Fruit fly (Drosophila melanogaster) whole organism, embryonic: ENCODE data around the gene CG2059.

Experiments used
- ATbp ChIP-seq: fragments of 200-800 bp; sonication (Bioruptor generic); optimal IDR thresholded peaks from 2 replicates; lab custom pipeline; 2017; ENCODE audit warnings: missing biosample characterization, mild to moderate bottlenecking, missing genetic modification characterization, missing genetic modification reagents
- B-H1 ChIP-seq: fragments of 200-800 bp; sonication (Bioruptor generic); IDR thresholded peaks from 3 replicates; pipeline ENCODE4 v1.3.6; 2022; ENCODE audit warnings: missing biosample characterization, missing genetic modification characterization
- CG10565 ChIP-seq: fragments of 200-800 bp; sonication (Bioruptor generic); optimal IDR thresholded peaks from 3 replicates; lab custom pipeline; 2016; ENCODE audit warnings: missing biosample characterization, mild to moderate bottlenecking, missing genetic modification characterization
- CG11456 ChIP-seq: fragments of 200-800 bp; sonication (Bioruptor generic); IDR thresholded peaks from 3 replicates; pipeline ENCODE4 v1.3.6; 2022; ENCODE audit warnings: missing biosample characterization, missing genetic modification characterization
- CG11723 ChIP-seq: fragments of 200-800 bp; sonication (Bioruptor generic); optimal IDR thresholded peaks from 2 replicates; lab custom pipeline; 2017; ENCODE audit warnings: missing biosample characterization, mild to moderate bottlenecking, missing genetic modification characterization
- CG12299 ChIP-seq: fragments of 200-800 bp; sonication (Bioruptor generic); optimal IDR thresholded peaks from 2 replicates; lab custom pipeline; 2018; ENCODE audit warnings: missing biosample characterization, mild to moderate bottlenecking, missing genetic modification characterization
- CG12659 ChIP-seq: fragments of 200-800 bp; sonication (Bioruptor generic); optimal IDR thresholded peaks from 3 replicates; lab custom pipeline; 2017; ENCODE audit warnings: mild to moderate bottlenecking, missing biosample characterization, missing genetic modification reagents, missing genetic modification characterization
- CG13624 ChIP-seq: fragments of 200-800 bp; sonication (Bioruptor generic); optimal IDR thresholded peaks from 2 replicates; lab custom pipeline; 2016; ENCODE audit warnings: missing biosample characterization, missing genetic modification characterization
- CG15479 ChIP-seq: fragments of 200-800 bp; sonication (Bioruptor generic); optimal IDR thresholded peaks from 3 replicates; lab custom pipeline; 2019; ENCODE audit warnings: missing biosample characterization, mild to moderate bottlenecking, missing genetic modification characterization, moderate library complexity
- CG17186 ChIP-seq: fragments of 200-800 bp; sonication (Bioruptor generic); optimal IDR thresholded peaks from 3 replicates; lab custom pipeline; 2017; ENCODE audit warnings: missing biosample characterization, missing genetic modification reagents, missing genetic modification characterization
- CG17328 ChIP-seq: fragments of 200-800 bp; sonication (Bioruptor generic); IDR thresholded peaks from 2 replicates; pipeline ENCODE4 v1.3.6; 2022; ENCODE audit warnings: missing biosample characterization, missing genetic modification characterization
- CG17612 ChIP-seq: fragments of 200-800 bp; sonication (Bioruptor generic); IDR thresholded peaks from 2 replicates; pipeline ENCODE4 v1.3.6; 2022; ENCODE audit warnings: missing biosample characterization, missing genetic modification characterization
- CG30431 ChIP-seq: fragments of 200-800 bp; sonication (Bioruptor generic); optimal IDR thresholded peaks from 2 replicates; lab custom pipeline; 2017; ENCODE audit warnings: missing biosample characterization, missing genetic modification characterization
- CG3407 ChIP-seq: fragments of 200-800 bp; sonication (Bioruptor generic); optimal IDR thresholded peaks from 2 replicates; lab custom pipeline; 2018; ENCODE audit warnings: missing biosample characterization, mild to moderate bottlenecking, missing genetic modification characterization
- CG4360 ChIP-seq: fragments of 200-800 bp; sonication (Bioruptor generic); IDR thresholded peaks from 2 replicates; pipeline ENCODE4 v1.3.6; 2022; ENCODE audit warnings: missing biosample characterization, missing genetic modification characterization
- CG6765 ChIP-seq: fragments of 200-800 bp; sonication (Bioruptor generic); optimal IDR thresholded peaks from 3 replicates; lab custom pipeline; 2017; ENCODE audit warnings: missing biosample characterization, mild to moderate bottlenecking, missing genetic modification characterization
- CG7271 ChIP-seq: fragments of 200-800 bp; sonication (Bioruptor generic); optimal IDR thresholded peaks from 2 replicates; lab custom pipeline; 2018; ENCODE audit warnings: missing biosample characterization, mild to moderate bottlenecking, missing genetic modification characterization, moderate library complexity
- CG8478 ChIP-seq: fragments of >200 bp; optimal IDR thresholded peaks from 2 replicates; lab custom pipeline; 2018
- CoRest ChIP-seq: fragments of 200-800 bp; sonication (Bioruptor generic); optimal IDR thresholded peaks from 3 replicates; lab custom pipeline; 2018; ENCODE audit warnings: missing biosample characterization, mild to moderate bottlenecking, missing genetic modification characterization, moderate library complexity
- CrebB ChIP-seq: fragments of 200-800 bp; sonication (Bioruptor generic); optimal IDR thresholded peaks from 3 replicates; lab custom pipeline; 2018; ENCODE audit warnings: missing biosample characterization, mild to moderate bottlenecking, missing genetic modification characterization
- Dref ChIP-seq: fragments of 200-800 bp; sonication (Bioruptor generic); IDR thresholded peaks from 2 replicates; pipeline ENCODE4 v1.3.6; 2022; ENCODE audit warnings: missing biosample characterization, missing genetic modification characterization
- ERR ChIP-seq: fragments of 200-800 bp; sonication (Bioruptor generic); optimal IDR thresholded peaks from 2 replicates; lab custom pipeline; 2016; ENCODE audit warnings: missing biosample characterization, missing genetic modification characterization
- HLHmδ ChIP-seq: fragments of 200-800 bp; sonication (Bioruptor generic); optimal IDR thresholded peaks from 2 replicates; lab custom pipeline; 2018; ENCODE audit warnings: missing biosample characterization, mild to moderate bottlenecking, missing genetic modification characterization, moderate library complexity
- Mes4 ChIP-seq: fragments of 200-800 bp; sonication (Bioruptor generic); optimal IDR thresholded peaks from 2 replicates; lab custom pipeline; 2016; ENCODE audit warnings: missing biosample characterization, missing genetic modification characterization
- Nf-YC ChIP-seq: fragments of 200-800 bp; optimal IDR thresholded peaks from 3 replicates; lab custom pipeline; 2019; ENCODE audit warnings: missing biosample characterization, mild to moderate bottlenecking, missing genetic modification characterization, moderate library complexity
- Oli ChIP-seq: fragments of 200-800 bp; sonication (Bioruptor generic); optimal IDR thresholded peaks from 2 replicates; lab custom pipeline; 2018; ENCODE audit warnings: missing biosample characterization, mild to moderate bottlenecking, missing genetic modification characterization, moderate library complexity
- PHDP ChIP-seq: fragments of 200-800 bp; sonication (Bioruptor generic); optimal IDR thresholded peaks from 3 replicates; lab custom pipeline; 2018; ENCODE audit warnings: missing biosample characterization, mild to moderate bottlenecking, missing genetic modification characterization, moderate library complexity
- Poxn ChIP-seq: fragments of 200-800 bp; sonication (Bioruptor generic); IDR thresholded peaks from 2 replicates; pipeline ENCODE4 v1.3.6; 2022; ENCODE audit warnings: missing biosample characterization, missing genetic modification characterization
- Sox100B ChIP-seq: fragments of 200-800 bp; sonication (Bioruptor generic); optimal IDR thresholded peaks from 3 replicates; lab custom pipeline; 2018; ENCODE audit warnings: missing biosample characterization, mild to moderate bottlenecking, missing genetic modification characterization
- aop ChIP-seq: fragments of 200-800 bp; sonication (Bioruptor generic); IDR thresholded peaks from 2 replicates; pipeline ENCODE4 v1.3.6; 2022; ENCODE audit warnings: missing biosample characterization, missing genetic modification characterization
- ash1 ChIP-seq: fragments of 200-800 bp; sonication (Bioruptor generic); optimal IDR thresholded peaks from 2 replicates; lab custom pipeline; 2018; ENCODE audit warnings: missing biosample characterization, mild to moderate bottlenecking, missing genetic modification characterization
- bbx ChIP-seq: fragments of 200-800 bp; sonication (Bioruptor generic); IDR thresholded peaks from 2 replicates; pipeline ENCODE4 v1.3.6; 2022; ENCODE audit warnings: missing biosample characterization, missing genetic modification characterization; ENCODE audit not compliant: partially characterized antibody
- ci ChIP-seq: fragments of 200-800 bp; sonication (Bioruptor generic); IDR thresholded peaks from 3 replicates; pipeline ENCODE4 v1.3.6; 2022; ENCODE audit warnings: missing biosample characterization, missing genetic modification characterization
- crol ChIP-seq: fragments of 200-800 bp; sonication (Bioruptor generic); IDR thresholded peaks from 2 replicates; pipeline ENCODE4 v1.3.6; 2022; ENCODE audit warnings: missing biosample characterization, missing genetic modification characterization
- cwo ChIP-seq: fragments of 200-800 bp; sonication (Bioruptor generic); optimal IDR thresholded peaks from 3 replicates; lab custom pipeline; 2017; ENCODE audit warnings: missing biosample characterization, missing genetic modification characterization, mild to moderate bottlenecking, moderate library complexity, missing genetic modification reagents
- dpn ChIP-seq, 2 experiments: fragments of 200-800 bp; sonication (Bioruptor generic); optimal IDR thresholded peaks; 3 replicates each; lab custom pipeline; 2016; ENCODE audit warnings: missing biosample characterization in 2 of 2, missing genetic modification characterization in 2 of 2
- fd64A ChIP-seq: fragments of 200-800 bp; sonication (Bioruptor generic); optimal IDR thresholded peaks from 3 replicates; lab custom pipeline; 2018; ENCODE audit warnings: missing biosample characterization, mild to moderate bottlenecking, missing genetic modification characterization
- ftz-f1 ChIP-seq: fragments of 200-800 bp; sonication (Bioruptor generic); optimal IDR thresholded peaks from 2 replicates; lab custom pipeline; 2016; ENCODE audit warnings: missing biosample characterization, missing genetic modification characterization
- gro ChIP-seq: fragments of 200-800 bp; sonication (Bioruptor generic); optimal IDR thresholded peaks from 2 replicates; lab custom pipeline; 2016; ENCODE audit warnings: missing biosample characterization, missing genetic modification characterization
- gsb ChIP-seq: fragments of 200-800 bp; sonication (Bioruptor generic); IDR thresholded peaks from 2 replicates; pipeline ENCODE4 v1.3.6; 2022; ENCODE audit warnings: missing biosample characterization, missing genetic modification characterization
- hb ChIP-seq: fragments of 200-800 bp; sonication (Bioruptor generic); IDR thresholded peaks from 3 replicates; pipeline ENCODE4 v1.3.6; 2022; ENCODE audit warnings: missing biosample characterization, missing genetic modification characterization; ENCODE audit not compliant: partially characterized antibody
- kah ChIP-seq: fragments of 200-800 bp; sonication (Bioruptor generic); optimal IDR thresholded peaks from 2 replicates; lab custom pipeline; 2018; ENCODE audit warnings: missing biosample characterization, mild to moderate bottlenecking, missing genetic modification characterization
- onecut ChIP-seq: fragments of 200-800 bp; sonication (Bioruptor generic); IDR thresholded peaks from 2 replicates; pipeline ENCODE4 v1.3.6; 2022; ENCODE audit warnings: missing biosample characterization, missing genetic modification characterization
- pros ChIP-seq: fragments of 200-800 bp; sonication (Bioruptor generic); optimal IDR thresholded peaks from 3 replicates; lab custom pipeline; 2019; ENCODE audit warnings: missing biosample characterization, mild to moderate bottlenecking, missing genetic modification characterization, moderate library complexity
- pum ChIP-seq: fragments of 200-800 bp; sonication (Bioruptor generic); optimal IDR thresholded peaks from 2 replicates; lab custom pipeline; 2016; ENCODE audit warnings: missing biosample characterization, missing genetic modification characterization
- scrt ChIP-seq: fragments of 200-800 bp; sonication (Bioruptor generic); optimal IDR thresholded peaks from 2 replicates; lab custom pipeline; 2018; ENCODE audit warnings: missing biosample characterization, mild to moderate bottlenecking, missing genetic modification characterization, moderate library complexity
- sd ChIP-seq: fragments of 200-800 bp; sonication (Bioruptor generic); optimal IDR thresholded peaks from 3 replicates; lab custom pipeline; 2018; ENCODE audit warnings: missing biosample characterization, mild to moderate bottlenecking, missing genetic modification characterization, moderate library complexity
- shn ChIP-seq: fragments of 200-800 bp; sonication (Bioruptor generic); optimal IDR thresholded peaks from 3 replicates; lab custom pipeline; 2016; ENCODE audit warnings: missing biosample characterization, missing genetic modification characterization
- tgo ChIP-seq: fragments of 200-800 bp; sonication (Bioruptor generic); IDR thresholded peaks from 3 replicates; pipeline ENCODE4 v1.3.6; 2022; ENCODE audit warnings: missing biosample characterization, missing genetic modification characterization
- vfl ChIP-seq: fragments of 200-800 bp; sonication (Bioruptor generic); optimal IDR thresholded peaks from 2 replicates; lab custom pipeline; 2016; ENCODE audit warnings: missing biosample characterization, missing genetic modification characterization
- wor ChIP-seq: fragments of 200-800 bp; sonication (Bioruptor generic); IDR thresholded peaks from 2 replicates; pipeline ENCODE4 v1.3.6; 2022; ENCODE audit warnings: missing biosample characterization, missing genetic modification characterization
- zfh1 ChIP-seq: fragments of 200-800 bp; sonication (Bioruptor generic); IDR thresholded peaks from 3 replicates; pipeline ENCODE4 v1.3.6; 2022; ENCODE audit warnings: missing biosample characterization, missing genetic modification characterization

The CG2059 gene

DNA sequence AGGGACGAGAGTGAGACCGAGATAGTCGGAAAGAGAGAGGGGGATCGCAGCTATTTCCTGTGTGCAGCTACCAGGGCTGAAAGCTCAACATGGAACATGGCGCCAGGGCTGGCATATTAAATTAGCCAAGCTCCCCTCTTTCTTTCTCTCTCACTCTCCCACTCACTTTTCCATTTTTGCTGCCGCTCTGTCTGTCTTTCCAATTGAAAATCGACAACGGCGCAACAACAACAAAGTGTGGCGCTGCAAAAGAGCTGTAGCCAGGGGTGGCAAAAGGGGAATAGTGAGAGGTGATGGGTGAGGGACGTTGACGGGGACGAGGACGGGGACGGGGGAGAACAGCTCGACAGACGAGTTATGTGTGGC, 14.2 kb downstream of the CG2059 start (continued):
- peak; percentile 99 for TF ChIP-seq CG3407 (GFP tag; lab: Kevin White, UChicago)
- no peak for TF ChIP-seq CG30431
- 0 out of 2 replicates have a peak, but pooled peaks have one; percentile 5 for TF ChIP-seq onecut (GFP tag; lab: Robert Waterston, UW)
- no peak for TF ChIP-seq pum (GFP tag; lab: Kevin White, UChicago)
- TF ChIP-seq vfl (GFP tag; lab: Kevin White, UChicago): no peak
- TF ChIP-seq gsb: no peak
- TF ChIP-seq CG13624: no peak
- TF ChIP-seq pros: no peak
- no peak for TF ChIP-seq scrt (GFP tag; lab: Kevin White, UChicago)
- peak; percentile 29 for TF ChIP-seq Nf-YC (tag; lab: Kevin White, UChicago)
- TF ChIP-seq fd64A: no peak
- TF ChIP-seq CG10565 (GFP tag; lab: Kevin White, UChicago): no peak
- no peak for TF ChIP-seq gro (GFP tag; lab: Kevin White, UChicago)
- peak; percentile 29; the same call in 2 of the 3 replicates for TF ChIP-seq ci (GFP tag; lab: Robert Waterston, UW)
- no peak for TF ChIP-seq Mes4 (GFP tag; lab: Kevin White, UChicago)
- peak; percentile 97 for TF ChIP-seq crol (GFP tag; lab: Robert Waterston, UW)
- TF ChIP-seq CrebB (tag; lab: Kevin White, UChicago): no peak
- TF ChIP-seq CG4360: peak; percentile 90
- TF ChIP-seq CG17328 (GFP tag; lab: Robert Waterston, UW): no peak
- no peak for TF ChIP-seq CG17186
- no peak for TF ChIP-seq CG12299 (tag; lab: Kevin White, UChicago)
- TF ChIP-seq CoRest (tag; lab: Kevin White, UChicago): peak; percentile 4
- peak; percentile 9 for TF ChIP-seq CG12659 (GFP tag; lab: Kevin White, UChicago)
- no peak for TF ChIP-seq CG8478 (lab: Kevin White, UChicago)
- TF ChIP-seq CG11456: 0 out of 3 replicates have a peak, but pooled peaks have one; percentile 39
- no peak for TF ChIP-seq ERR (GFP tag; lab: Kevin White, UChicago)
- TF ChIP-seq bbx (GFP tag; lab: Robert Waterston, UW): no peak
- no peak for TF ChIP-seq PHDP (tag; lab: Kevin White, UChicago)
- TF ChIP-seq tgo (GFP tag; lab: Robert Waterston, UW): 0 out of 3 replicates have a peak, but pooled peaks have one; percentile 16
- TF ChIP-seq CG17612 (GFP tag; lab: Robert Waterston, UW): no peak
- peak; percentile 14 for TF ChIP-seq Sox100B
- TF ChIP-seq CG11723 (GFP tag; lab: Kevin White, UChicago): no peak
- no peak for TF ChIP-seq B-H1
- no peak for TF ChIP-seq sd (tag; lab: Kevin White, UChicago)
- TF ChIP-seq ash1 (GFP tag; lab: Kevin White, UChicago): no peak
- TF ChIP-seq aop (GFP tag; lab: Robert Waterston, UW): no peak
- no peak for TF ChIP-seq ftz-f1 (GFP tag; lab: Kevin White, UChicago)
- no peak for TF ChIP-seq shn (GFP tag; lab: Kevin White, UChicago)
- TF ChIP-seq hb (GFP tag; lab: Robert Waterston, UW): no peak
- TF ChIP-seq Dref: no peak
- no peak for TF ChIP-seq dpn (GFP tag; optimal IDR thresholded peaks at IDR 0.05; lab: Kevin White, UChicago)
- TF ChIP-seq wor (GFP tag; lab: Robert Waterston, UW): no peak
- TF ChIP-seq kah (GFP tag; lab: Kevin White, UChicago): no peak
- no peak for TF ChIP-seq CG15479 (GFP tag; lab: Kevin White, UChicago)
- peak; percentile 23 for TF ChIP-seq CG6765
- TF ChIP-seq HLHmδ (GFP tag; lab: Kevin White, UChicago): no peak
- no peak for TF ChIP-seq Poxn (GFP tag; lab: Robert Waterston, UW)
- no peak for TF ChIP-seq CG7271 (tag; lab: Kevin White, UChicago)
- TF ChIP-seq Oli (tag; lab: Kevin White, UChicago): no peak
- no peak for TF ChIP-seq ATbp (GFP tag; lab: Kevin White, UChicago)
- no peak for TF ChIP-seq cwo (GFP tag; lab: Kevin White, UChicago)
- TF ChIP-seq zfh1: 0 out of 3 replicates have a peak, but pooled peaks have one; percentile 29
